Fruit fly (Drosophila melanogaster) whole organism, embryonic: ENCODE results near the gene SmD2.

Experiments
- Abd-B ChIP-seq: fragments of 200-800 bp; sonication (Bioruptor generic); optimal IDR thresholded peaks from 2 replicates; lab custom pipeline; 2018; ENCODE audit warnings: missing biosample characterization, mild to moderate bottlenecking, missing genetic modification characterization, moderate library complexity
- Atf6 ChIP-seq: fragments of 200-800 bp; sonication (Bioruptor generic); IDR thresholded peaks from 2 replicates; pipeline ENCODE4 v1.3.6; 2022; ENCODE audit warnings: missing biosample characterization, missing genetic modification characterization
- Bdp1 ChIP-seq: fragments of 200-800 bp; sonication (Bioruptor generic); optimal IDR thresholded peaks from 3 replicates; lab custom pipeline; 2016; ENCODE audit warnings: missing biosample characterization, missing genetic modification characterization
- CG10147 ChIP-seq: fragments of 200-800 bp; sonication (Bioruptor generic); optimal IDR thresholded peaks from 2 replicates; lab custom pipeline; 2019; ENCODE audit warnings: missing biosample characterization, mild to moderate bottlenecking, missing genetic modification characterization, moderate library complexity
- CG10543 ChIP-seq: fragments of 200-800 bp; sonication (Bioruptor generic); optimal IDR thresholded peaks from 3 replicates; lab custom pipeline; 2017; ENCODE audit warnings: missing biosample characterization, mild to moderate bottlenecking, missing genetic modification characterization, moderate library complexity
- CG10654 ChIP-seq: fragments of 200-800 bp; sonication (Bioruptor generic); optimal IDR thresholded peaks from 2 replicates; lab custom pipeline; 2016; ENCODE audit warnings: missing biosample characterization, missing genetic modification characterization
- CG11695 ChIP-seq: fragments of 200-800 bp; sonication (Bioruptor generic); IDR thresholded peaks from 3 replicates; pipeline ENCODE4 v1.3.6; 2022; ENCODE audit warnings: missing biosample characterization, missing genetic modification characterization
- CG12071 ChIP-seq: fragments of 200-800 bp; sonication (Bioruptor generic); optimal IDR thresholded peaks from 3 replicates; lab custom pipeline; 2018; ENCODE audit warnings: missing biosample characterization, mild to moderate bottlenecking, missing genetic modification characterization
- CG12236 ChIP-seq: fragments of 200-800 bp; sonication (Bioruptor generic); optimal IDR thresholded peaks from 2 replicates; lab custom pipeline; 2016; ENCODE audit warnings: missing biosample characterization, missing genetic modification characterization
- CG14050 ChIP-seq: fragments of 200-800 bp; sonication (Bioruptor generic); IDR thresholded peaks from 3 replicates; pipeline ENCODE4 v1.3.6; 2022; ENCODE audit warnings: missing biosample characterization, missing genetic modification characterization
- CG17802 ChIP-seq: fragments of 200-800 bp; sonication (Bioruptor generic); optimal IDR thresholded peaks from 2 replicates; lab custom pipeline; 2018; ENCODE audit warnings: missing biosample characterization, mild to moderate bottlenecking, missing genetic modification characterization, moderate library complexity
- CG18764 ChIP-seq: fragments of 200-800 bp; sonication (Bioruptor generic); optimal IDR thresholded peaks from 3 replicates; lab custom pipeline; 2016; ENCODE audit warnings: missing biosample characterization, missing genetic modification characterization
- CG2120 ChIP-seq: fragments of 200-800 bp; sonication (Bioruptor generic); optimal IDR thresholded peaks from 3 replicates; lab custom pipeline; 2016; ENCODE audit warnings: missing biosample characterization, missing genetic modification characterization
- CG2889 ChIP-seq: fragments of 200-800 bp; sonication (Bioruptor generic); IDR thresholded peaks from 3 replicates; pipeline ENCODE4 v1.3.6; 2022; ENCODE audit warnings: missing biosample characterization, missing genetic modification characterization
- CG3838 ChIP-seq: fragments of 200-800 bp; sonication (Bioruptor generic); optimal IDR thresholded peaks from 3 replicates; lab custom pipeline; 2016; ENCODE audit warnings: missing biosample characterization, missing genetic modification characterization
- CG6175 ChIP-seq: fragments of 200-800 bp; sonication (Bioruptor generic); IDR thresholded peaks from 3 replicates; pipeline ENCODE4 v1.3.6; 2022; ENCODE audit warnings: missing biosample characterization, missing genetic modification characterization
- CG6254 ChIP-seq: fragments of 200-800 bp; sonication (Bioruptor generic); optimal IDR thresholded peaks from 3 replicates; lab custom pipeline; 2017; ENCODE audit warnings: mild to moderate bottlenecking, missing biosample characterization, missing genetic modification reagents, missing genetic modification characterization
- CG6272 ChIP-seq: fragments of 200-800 bp; sonication (Bioruptor generic); IDR thresholded peaks from 2 replicates; pipeline ENCODE4 v1.3.6; 2022; ENCODE audit warnings: missing biosample characterization, missing genetic modification characterization
- CG6765 ChIP-seq: fragments of 200-800 bp; sonication (Bioruptor generic); optimal IDR thresholded peaks from 3 replicates; lab custom pipeline; 2017; ENCODE audit warnings: missing biosample characterization, mild to moderate bottlenecking, missing genetic modification characterization
- CG8290 ChIP-seq, 3 experiments: fragments of 200-800 bp; sonication (Bioruptor generic); optimal IDR thresholded peaks; 2 replicates each; lab custom pipeline; 2016 to 2019; ENCODE audit warnings: missing biosample characterization in 3 of 3, missing genetic modification characterization in 3 of 3, mild to moderate bottlenecking in 2 of 3, moderate library complexity in 1 of 3
- CG9437 ChIP-seq: fragments of 200-800 bp; sonication (Bioruptor generic); optimal IDR thresholded peaks from 2 replicates; lab custom pipeline; 2018; ENCODE audit warnings: missing biosample characterization, mild to moderate bottlenecking, missing genetic modification characterization
- D ChIP-seq, 2 experiments: fragments of 200-800 bp in 1 of 2; fragments of >200 bp in 1 of 2; sonication (Bioruptor generic) in 1 of 2; optimal IDR thresholded peaks; 2 replicates in 1 of 2; 3 replicates in 1 of 2; lab custom pipeline; 2017; ENCODE audit warnings: mild to moderate bottlenecking in 1 of 2, missing biosample characterization in 1 of 2, missing genetic modification characterization in 1 of 2, missing genetic modification reagents in 1 of 2
- D19B ChIP-seq: fragments of 200-800 bp; sonication (Bioruptor generic); optimal IDR thresholded peaks from 2 replicates; lab custom pipeline; 2017; ENCODE audit warnings: missing biosample characterization, mild to moderate bottlenecking, missing genetic modification characterization
- Dll ChIP-seq: fragments of 200-800 bp; sonication (Bioruptor generic); IDR thresholded peaks from 4 replicates; pipeline ENCODE4 v1.3.6; 2022; ENCODE audit warnings: missing biosample characterization, missing genetic modification characterization; ENCODE audit not compliant: partially characterized antibody
- ERR ChIP-seq: fragments of 200-800 bp; sonication (Bioruptor generic); optimal IDR thresholded peaks from 2 replicates; lab custom pipeline; 2016; ENCODE audit warnings: missing biosample characterization, missing genetic modification characterization
- Ets65A ChIP-seq: fragments of 200-800 bp; sonication (Bioruptor generic); peaks from one replicate; lab custom pipeline; 2016; ENCODE audit warnings: missing biosample characterization, missing genetic modification characterization
- GATAe ChIP-seq: fragments of 200-800 bp; sonication (Bioruptor generic); conservative IDR thresholded peaks from 2 replicates; pipeline ENCODE4 v1.3.6; 2022; ENCODE audit warnings: missing biosample characterization, missing genetic modification characterization
- H2.0 ChIP-seq: fragments of 200-800 bp; sonication (Bioruptor generic); IDR thresholded peaks from 2 replicates; pipeline ENCODE4 v1.3.6; 2022; ENCODE audit warnings: missing biosample characterization, missing genetic modification characterization
- HLHmδ ChIP-seq: fragments of 200-800 bp; sonication (Bioruptor generic); optimal IDR thresholded peaks from 2 replicates; lab custom pipeline; 2018; ENCODE audit warnings: missing biosample characterization, mild to moderate bottlenecking, missing genetic modification characterization, moderate library complexity
- Lim3 ChIP-seq: fragments of 200-800 bp; sonication (Bioruptor generic); IDR thresholded peaks from 2 replicates; pipeline ENCODE4 v1.3.6; 2022; ENCODE audit warnings: missing biosample characterization, missing genetic modification characterization
- NC2α ChIP-seq: fragments of 200-800 bp; sonication (Bioruptor generic); optimal IDR thresholded peaks from 2 replicates; lab custom pipeline; 2016; ENCODE audit warnings: missing biosample characterization, missing genetic modification characterization
- Ptx1 ChIP-seq: fragments of 200-800 bp; sonication (Bioruptor generic); IDR thresholded peaks from 2 replicates; pipeline ENCODE4 v1.3.6; 2022; ENCODE audit warnings: missing biosample characterization, missing genetic modification characterization
- Rx ChIP-seq: fragments of 200-800 bp; sonication (Bioruptor generic); IDR thresholded peaks from 2 replicates; pipeline ENCODE4 v1.3.6; 2022; ENCODE audit warnings: missing biosample characterization, missing genetic modification characterization
- Scr ChIP-seq: fragments of 200-800 bp; sonication (Bioruptor generic); IDR thresholded peaks from 2 replicates; pipeline ENCODE4 v1.3.6; 2022; ENCODE audit warnings: missing biosample characterization, missing genetic modification characterization; ENCODE audit not compliant: partially characterized antibody
- Spps ChIP-seq: fragments of 200-800 bp; sonication (Bioruptor generic); optimal IDR thresholded peaks from 2 replicates; lab custom pipeline; 2018; ENCODE audit warnings: missing biosample characterization, mild to moderate bottlenecking, missing genetic modification characterization
- ab ChIP-seq: fragments of 200-800 bp; sonication (Bioruptor generic); optimal IDR thresholded peaks from 2 replicates; lab custom pipeline; 2016; ENCODE audit warnings: missing biosample characterization, missing genetic modification characterization
- bab2 ChIP-seq: fragments of 200-800 bp; sonication (Bioruptor generic); optimal IDR thresholded peaks from 2 replicates; lab custom pipeline; 2016; ENCODE audit warnings: missing biosample characterization, missing genetic modification characterization
- cas ChIP-seq: fragments of 200-800 bp; sonication (Bioruptor generic); IDR thresholded peaks from 2 replicates; pipeline ENCODE4 v1.3.6; 2022; ENCODE audit warnings: missing biosample characterization, missing genetic modification characterization
- ci ChIP-seq: fragments of 200-800 bp; sonication (Bioruptor generic); IDR thresholded peaks from 3 replicates; pipeline ENCODE4 v1.3.6; 2022; ENCODE audit warnings: missing biosample characterization, missing genetic modification characterization
- corto ChIP-seq: fragments of 200-800 bp; sonication (Bioruptor generic); optimal IDR thresholded peaks from 2 replicates; lab custom pipeline; 2016; ENCODE audit warnings: missing biosample characterization, mild to moderate bottlenecking, missing genetic modification characterization, moderate library complexity
- dmrt11E ChIP-seq: fragments of 200-800 bp; sonication (Bioruptor generic); optimal IDR thresholded peaks from 3 replicates; lab custom pipeline; 2018; ENCODE audit warnings: missing biosample characterization, mild to moderate bottlenecking, missing genetic modification characterization, moderate library complexity
- klu ChIP-seq: fragments of 200-800 bp; sonication (Bioruptor generic); IDR thresholded peaks from 2 replicates; pipeline ENCODE4 v1.3.6; 2022; ENCODE audit warnings: missing biosample characterization, missing genetic modification characterization
- mam ChIP-seq: fragments of 200-800 bp; sonication (Bioruptor generic); optimal IDR thresholded peaks from 3 replicates; lab custom pipeline; 2016; ENCODE audit warnings: missing biosample characterization, missing genetic modification characterization
- mirr ChIP-seq: fragments of 200-800 bp; sonication (Bioruptor generic); optimal IDR thresholded peaks from 3 replicates; lab custom pipeline; 2018; ENCODE audit warnings: missing biosample characterization, mild to moderate bottlenecking, missing genetic modification characterization
- p53 ChIP-seq: fragments of 200-800 bp; sonication (Bioruptor generic); optimal IDR thresholded peaks from 2 replicates; lab custom pipeline; 2016; ENCODE audit warnings: missing biosample characterization, missing genetic modification characterization
- ssp ChIP-seq: fragments of 200-800 bp; sonication (Bioruptor generic); IDR thresholded peaks from 2 replicates; pipeline ENCODE4 v1.3.6; 2022; ENCODE audit warnings: missing biosample characterization, missing genetic modification characterization
- stc ChIP-seq: fragments of 200-800 bp; sonication (Bioruptor generic); IDR thresholded peaks from 2 replicates; pipeline ENCODE4 v1.3.6; 2022; ENCODE audit warnings: missing biosample characterization, missing genetic modification characterization
- tin ChIP-seq: fragments of 200-800 bp; sonication (Bioruptor generic); optimal IDR thresholded peaks from 3 replicates; lab custom pipeline; 2016; ENCODE audit warnings: missing biosample characterization, missing genetic modification characterization
- tio ChIP-seq: fragments of 200-800 bp; sonication (Bioruptor generic); optimal IDR thresholded peaks from 2 replicates; lab custom pipeline; 2017; ENCODE audit warnings: missing biosample characterization, missing genetic modification characterization, inconsistent platforms
- zfh1 ChIP-seq: fragments of 200-800 bp; sonication (Bioruptor generic); IDR thresholded peaks from 3 replicates; pipeline ENCODE4 v1.3.6; 2022; ENCODE audit warnings: missing biosample characterization, missing genetic modification characterization

Gene SmD2

dm6 chr3R:6368550-6369238 lies 23.0 kb upstream of the SmD2 start, which contains the start of gene CG10286 (continued):
- TF ChIP-seq stc (GFP tag; lab: Robert Waterston, UW) (no peak), CG10543 (GFP tag; lab: Kevin White, UChicago) (no peak), Spps (tag; lab: Kevin White, UChicago) (peak; percentile 29), Scr (GFP tag; lab: Robert Waterston, UW) (peak; percentile 75), cas (GFP tag; lab: Robert Waterston, UW) (no peak), Rx (peak; percentile 31; the same call in 1 of the 2 replicates), Bdp1 (GFP tag; lab: Kevin White, UChicago) (no peak), NC2α (GFP tag; lab: Kevin White, UChicago) (no peak), CG6175 (GFP tag; lab: Robert Waterston, UW) (no peak), HLHmδ (GFP tag; lab: Kevin White, UChicago) (no peak), CG3838 (no peak), Atf6 (GFP tag; lab: Robert Waterston, UW) (no peak), klu (no peak), GATAe (GFP tag; lab: Robert Waterston, UW) (no peak), CG2889 (GFP tag; lab: Robert Waterston, UW) (no peak), CG10654 (GFP tag; lab: Kevin White, UChicago) (no peak), D19B (GFP tag; lab: Kevin White, UChicago) (peak; percentile 47), CG11695 (GFP tag; lab: Robert Waterston, UW) (0 out of 3 replicates have a peak, but pooled peaks have one; percentile 8), p53 (no peak), CG14050 (GFP tag; lab: Robert Waterston, UW) (no peak), D (optimal IDR thresholded peaks at IDR 0.05; lab: Kevin White, UChicago) (no peak), D (GFP tag; optimal IDR thresholded peaks at IDR 0.05; lab: Kevin White, UChicago) (peak; percentile 32), tin (GFP tag; lab: Kevin White, UChicago) (no peak), CG6765 (GFP tag; lab: Kevin White, UChicago) (no peak), dmrt11E (no peak), CG12071 (GFP tag; lab: Kevin White, UChicago) (no peak), CG10147 (no peak), CG8290 (GFP tag; optimal IDR thresholded peaks at IDR 0.05; lab: Kevin White, UChicago) (peak; percentile 38), CG8290 (tag; optimal IDR thresholded peaks at IDR 0.05; lab: Kevin White, UChicago) (peak in 1 of 2 experiments; percentile 71), mam (GFP tag; lab: Kevin White, UChicago) (no peak), CG6272 (GFP tag; lab: Robert Waterston, UW) (peak; percentile 50; the same call in 1 of the 2 replicates), ERR (GFP tag; lab: Kevin White, UChicago) (no peak), CG2120 (no peak), CG6254 (peak; percentile 13), corto (no peak), Lim3 (GFP tag; lab: Robert Waterston, UW) (no peak), Dll (GFP tag; lab: Robert Waterston, UW) (peak; percentile 62; the same call in 3 of the 4 replicates), ab (GFP tag; lab: Kevin White, UChicago) (no peak), CG18764 (GFP tag; lab: Kevin White, UChicago) (no peak), ci (GFP tag; lab: Robert Waterston, UW) (no peak; the same call in 2 of the 3 replicates), H2.0 (GFP tag; lab: Robert Waterston, UW) (peak; percentile 31; the same call in 1 of the 2 replicates), CG12236 (GFP tag; lab: Kevin White, UChicago) (no peak), CG17802 (tag; lab: Kevin White, UChicago) (no peak), CG9437 (GFP tag; lab: Kevin White, UChicago) (peak; percentile 39), zfh1 (GFP tag; lab: Robert Waterston, UW) (0 out of 3 replicates have a peak, but pooled peaks have one; percentile 33), mirr (no peak), Abd-B (GFP tag; lab: Kevin White, UChicago) (no peak), Ptx1 (0 out of 2 replicates have a peak, but pooled peaks have one; percentile 5), ssp (peak; percentile 48), tio (GFP tag; lab: Kevin White, UChicago) (no peak), bab2 (GFP tag; lab: Kevin White, UChicago) (no peak), Ets65A (GFP tag; lab: Kevin White, UChicago) (no peak)
